Worm (Caenorhabditis elegans) whole organism, late embryonic: Measurements from ENCODE around the gene skr-3.

Source experiments
- ama-1 ChIP-seq: fragments of 150-350 bp; optimal IDR thresholded peaks from 2 replicates; lab custom pipeline; 2014
- ceh-24 ChIP-seq: sonication (generic microtip); optimal IDR thresholded peaks from 2 replicates; lab custom pipeline; 2016; ENCODE audit warnings: mild to moderate bottlenecking, missing genetic modification characterization, missing compliant biosample characterization
- gmeb-2 ChIP-seq: sonication (generic microtip); optimal IDR thresholded peaks from 2 replicates; lab custom pipeline; 2016; ENCODE audit warnings: missing genetic modification characterization, inconsistent platforms, missing compliant biosample characterization
- hlh-6 ChIP-seq: sonication (generic microtip); optimal IDR thresholded peaks from 2 replicates; lab custom pipeline; 2016; ENCODE audit warnings: missing genotype, missing genetic modification characterization, missing compliant biosample characterization
- nhr-11 ChIP-seq: fragments of 150-350 bp; optimal IDR thresholded peaks from 2 replicates; lab custom pipeline; 2014; ENCODE audit warnings: missing biosample characterization, missing genetic modification characterization
- npax-4 ChIP-seq: sonication (generic microtip); optimal IDR thresholded peaks from 2 replicates; lab custom pipeline; 2016; ENCODE audit warnings: missing genetic modification characterization, missing compliant biosample characterization
- ttx-3 ChIP-seq: sonication (generic microtip); optimal IDR thresholded peaks from 2 replicates; lab custom pipeline; 2016; ENCODE audit warnings: missing genetic modification reagents, missing genetic modification characterization, missing compliant biosample characterization
- unc-86 ChIP-seq: sonication (generic microtip); optimal IDR thresholded peaks from 2 replicates; lab custom pipeline; 2016; ENCODE audit warnings: missing genetic modification characterization, missing compliant biosample characterization

- no peak for TF ChIP-seq hlh-6
- TF ChIP-seq ttx-3 (tag; lab: Kevin White, UChicago) = no peak
- TF ChIP-seq nhr-11 (tag; lab: Kevin White, UChicago) = no peak
- TF ChIP-seq unc-86 (tag; lab: Kevin White, UChicago) = no peak
- no peak for TF ChIP-seq npax-4 (tag; lab: Kevin White, UChicago)
- no peak for TF ChIP-seq ceh-24 (tag; lab: Kevin White, UChicago)
- no peak for TF ChIP-seq ama-1 (lab: Kevin White, UChicago)
- TF ChIP-seq gmeb-2 (tag; lab: Kevin White, UChicago) = no peak
Measured at ce11 chrV:16158391-16158790, 37.5 kb downstream of the skr-3 start, which contains the start of gene str-99.
